Fruit fly (Drosophila melanogaster) whole organism, embryonic: ENCODE measurements around the gene CG44836.

ENCODE experiments used
- CG10366 ChIP-seq: fragments of 200-800 bp; sonication (Bioruptor generic); IDR thresholded peaks from 2 replicates; pipeline ENCODE4 v1.3.6; 2022; ENCODE audit warnings: missing biosample characterization, missing genetic modification characterization
- CG1832 ChIP-seq: fragments of 200-800 bp; sonication (Bioruptor generic); optimal IDR thresholded peaks from 2 replicates; lab custom pipeline; 2017; ENCODE audit warnings: missing biosample characterization, mild to moderate bottlenecking, missing genetic modification characterization, inconsistent platforms
- CG2712 ChIP-seq: fragments of 200-800 bp; optimal IDR thresholded peaks from 3 replicates; lab custom pipeline; 2019; ENCODE audit warnings: missing biosample characterization, mild to moderate bottlenecking, missing genetic modification characterization, moderate library complexity
- CG7745 ChIP-seq: fragments of 200-800 bp; sonication (Bioruptor generic); optimal IDR thresholded peaks from 2 replicates; lab custom pipeline; 2018; ENCODE audit warnings: missing biosample characterization, mild to moderate bottlenecking, missing genetic modification characterization, moderate library complexity
- CG9876 ChIP-seq: fragments of 200-800 bp; sonication (Bioruptor generic); optimal IDR thresholded peaks from 2 replicates; lab custom pipeline; 2016; ENCODE audit warnings: missing biosample characterization, missing genetic modification characterization
- Nf-YB ChIP-seq: fragments of 200-800 bp; sonication (Bioruptor generic); optimal IDR thresholded peaks from 3 replicates; lab custom pipeline; 2019; ENCODE audit warnings: missing biosample characterization, mild to moderate bottlenecking, missing genetic modification characterization, moderate library complexity
- dysf ChIP-seq: fragments of 200-800 bp; sonication (Bioruptor generic); IDR thresholded peaks from 3 replicates; pipeline ENCODE4 v1.3.6; 2022; ENCODE audit warnings: missing biosample characterization, missing genetic modification characterization
- pnt ChIP-seq: fragments of 200-800 bp; sonication (Bioruptor generic); optimal IDR thresholded peaks from 3 replicates; lab custom pipeline; 2016; ENCODE audit warnings: missing biosample characterization, missing genetic modification characterization
- ro ChIP-seq: fragments of 200-800 bp; sonication (Bioruptor generic); IDR thresholded peaks from 2 replicates; pipeline ENCODE4 v1.3.6; 2022; ENCODE audit warnings: missing biosample characterization, missing genetic modification characterization
- sna ChIP-seq: fragments of 200-800 bp; sonication (Bioruptor generic); IDR thresholded peaks from 2 replicates; pipeline ENCODE4 v1.3.6; 2022; ENCODE audit warnings: missing biosample characterization, missing genetic modification characterization; ENCODE audit not compliant: partially characterized antibody

DNA sequence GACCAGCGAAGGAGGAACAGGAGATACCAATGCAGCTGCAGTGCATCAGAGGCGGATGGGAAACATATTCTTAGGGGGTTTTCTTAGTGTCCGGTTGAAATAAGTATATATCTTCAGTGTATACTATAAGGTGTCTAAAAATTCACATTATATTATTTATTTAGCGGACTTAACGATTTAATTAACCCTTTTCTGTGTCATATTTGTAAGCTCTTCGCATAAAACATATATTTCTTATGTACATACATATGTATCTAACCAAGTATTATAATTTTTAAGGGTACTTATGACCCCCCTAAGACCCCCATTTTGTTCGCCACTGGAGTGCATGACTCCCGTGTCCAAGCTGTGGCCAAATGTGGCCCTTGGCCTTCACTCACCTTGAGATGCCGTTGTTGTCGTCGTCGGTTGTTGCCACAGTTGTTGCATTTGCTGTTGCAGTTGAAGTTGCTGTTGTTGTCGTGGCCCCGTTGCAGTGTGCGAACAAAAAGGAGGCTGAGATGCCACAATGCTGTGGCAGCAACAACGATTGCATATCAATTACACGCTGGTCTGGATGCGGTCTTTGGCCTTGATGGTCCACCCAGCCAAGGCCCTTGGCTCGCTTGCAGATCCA, 38.8 kb downstream of the CG44836 start:
- TF ChIP-seq CG1832 (GFP tag; lab: Kevin White, UChicago) (no peak), sna (GFP tag; lab: Robert Waterston, UW) (no peak), ro (GFP tag; lab: Robert Waterston, UW) (no peak), dysf (GFP tag; lab: Robert Waterston, UW) (no peak), CG2712 (tag; lab: Kevin White, UChicago) (no peak), pnt (GFP tag; lab: Kevin White, UChicago) (no peak), Nf-YB (GFP tag; lab: Kevin White, UChicago) (no peak), CG9876 (GFP tag; lab: Kevin White, UChicago) (no peak), CG10366 (GFP tag; lab: Robert Waterston, UW) (no peak), CG7745 (tag; lab: Kevin White, UChicago) (no peak)
